Worm (Caenorhabditis elegans) whole organism, late embryonic: ENCODE results near the gene htrl-1.

ENCODE experiments used
- C38D4.7 ChIP-seq: fragments of 200-800 bp; sonication (Bioruptor generic); optimal IDR thresholded peaks from 2 replicates; lab custom pipeline; 2018; ENCODE audit warnings: mild to moderate bottlenecking, missing genetic modification characterization, moderate library complexity, missing compliant biosample characterization
- F13H6.1 ChIP-seq: sonication (generic microtip); optimal IDR thresholded peaks from 2 replicates; lab custom pipeline; 2016; ENCODE audit warnings: missing genetic modification characterization, missing compliant biosample characterization
- K02D7.2 ChIP-seq: sonication (generic microtip); optimal IDR thresholded peaks from 2 replicates; lab custom pipeline; 2017; ENCODE audit warnings: mild to moderate bottlenecking, missing genetic modification characterization, missing compliant biosample characterization
- T23F11.4 ChIP-seq: fragments of 200-800 bp; sonication (Bioruptor generic); optimal IDR thresholded peaks from 2 replicates; lab custom pipeline; 2018; ENCODE audit warnings: mild to moderate bottlenecking, missing genetic modification characterization, missing compliant biosample characterization
- ceh-14 ChIP-seq: sonication (generic microtip); optimal IDR thresholded peaks from 2 replicates; lab custom pipeline; 2016; ENCODE audit warnings: missing genotype, missing genetic modification characterization, missing compliant biosample characterization
- ceh-2 ChIP-seq: sonication (generic microtip); optimal IDR thresholded peaks from 2 replicates; lab custom pipeline; 2016; ENCODE audit warnings: missing genotype, missing genetic modification characterization, missing compliant biosample characterization
- ceh-22 ChIP-seq: sonication (generic microtip); optimal IDR thresholded peaks from 2 replicates; lab custom pipeline; 2017; ENCODE audit warnings: missing biosample characterization, missing genetic modification characterization
- ceh-24 ChIP-seq: sonication (generic microtip); optimal IDR thresholded peaks from 2 replicates; lab custom pipeline; 2016; ENCODE audit warnings: mild to moderate bottlenecking, missing genetic modification characterization, missing compliant biosample characterization
- ceh-30 ChIP-seq: fragments of 150-350 bp; optimal IDR thresholded peaks from 2 replicates; lab custom pipeline; 2014; ENCODE audit warnings: missing biosample characterization, missing genetic modification characterization
- ceh-31 ChIP-seq: sonication (generic microtip); optimal IDR thresholded peaks from 2 replicates; lab custom pipeline; 2016; ENCODE audit warnings: missing genetic modification characterization, missing compliant biosample characterization
- ceh-45 ChIP-seq: fragments of 200-800 bp; sonication (Bioruptor generic); IDR thresholded peaks from 2 replicates; pipeline ENCODE4 v1.3.6; 2022; ENCODE audit warnings: missing genetic modification reagents, missing genetic modification characterization, missing compliant biosample characterization
- dve-1 ChIP-seq: sonication (generic microtip); optimal IDR thresholded peaks from 2 replicates; lab custom pipeline; 2017; ENCODE audit warnings: antibody characterized with exemption, mild to moderate bottlenecking, missing genetic modification characterization, missing compliant biosample characterization
- elt-2 ChIP-seq: sonication (generic microtip); optimal IDR thresholded peaks from 2 replicates; lab custom pipeline; 2016; ENCODE audit warnings: missing genetic modification reagents, missing genetic modification characterization, missing compliant biosample characterization
- elt-4 ChIP-seq: sonication (generic microtip); optimal IDR thresholded peaks from 2 replicates; lab custom pipeline; 2016; ENCODE audit warnings: missing genetic modification characterization, missing compliant biosample characterization
- fkh-10 ChIP-seq: fragments of 150-350 bp; optimal IDR thresholded peaks from 2 replicates; lab custom pipeline; 2014; ENCODE audit warnings: missing biosample characterization, missing genetic modification reagents, missing genetic modification characterization
- hlh-15 ChIP-seq: sonication (generic microtip); optimal IDR thresholded peaks from 2 replicates; lab custom pipeline; 2016; ENCODE audit warnings: missing genetic modification characterization, missing compliant biosample characterization
- hlh-30 ChIP-seq: sonication (generic microtip); optimal IDR thresholded peaks from 2 replicates; lab custom pipeline; 2017; ENCODE audit warnings: antibody characterized with exemption, missing genetic modification characterization, missing compliant biosample characterization; ENCODE audit not compliant: insufficient read depth
- nhr-232 ChIP-seq: sonication (generic microtip); optimal IDR thresholded peaks from 2 replicates; lab custom pipeline; 2016; ENCODE audit warnings: missing genetic modification characterization, missing compliant biosample characterization
- odd-2 ChIP-seq: sonication (generic microtip); optimal IDR thresholded peaks from 2 replicates; lab custom pipeline; 2017; ENCODE audit warnings: antibody characterized with exemption, mild to moderate bottlenecking, missing genetic modification characterization, missing compliant biosample characterization
- pax-1 ChIP-seq: fragments of 150-350 bp; optimal IDR thresholded peaks from 2 replicates; lab custom pipeline; 2014; ENCODE audit warnings: missing biosample characterization, missing genetic modification characterization
- pha-4 ChIP-seq: fragments of 150-350 bp; optimal IDR thresholded peaks from 2 replicates; lab custom pipeline; 2018; ENCODE audit warnings: missing biosample characterization, missing genetic modification reagents, missing genetic modification characterization
- pros-1 ChIP-seq: fragments of 150-350 bp; optimal IDR thresholded peaks from 2 replicates; lab custom pipeline; 2014; ENCODE audit warnings: missing biosample characterization, missing genetic modification reagents, missing genetic modification characterization
- ref-2 ChIP-seq: sonication (generic microtip); optimal IDR thresholded peaks from 2 replicates; lab custom pipeline; 2016; ENCODE audit warnings: missing genetic modification characterization, missing compliant biosample characterization
- rnt-1 ChIP-seq: sonication (generic microtip); optimal IDR thresholded peaks from 2 replicates; lab custom pipeline; 2016; ENCODE audit warnings: missing genetic modification characterization, missing compliant biosample characterization
- sdc-2 ChIP-seq: sonication (generic microtip); optimal IDR thresholded peaks from 2 replicates; lab custom pipeline; 2016; ENCODE audit warnings: missing genotype, missing genetic modification characterization, missing compliant biosample characterization
- syd-9 ChIP-seq: sonication (generic microtip); optimal IDR thresholded peaks from 2 replicates; lab custom pipeline; 2016; ENCODE audit warnings: mild to moderate bottlenecking, missing genetic modification characterization, moderate library complexity, missing compliant biosample characterization
- tbx-2 ChIP-seq: sonication (generic microtip); optimal IDR thresholded peaks from 2 replicates; lab custom pipeline; 2016; ENCODE audit warnings: missing genetic modification characterization, missing compliant biosample characterization
- unc-3 ChIP-seq, 2 experiments: fragments of 200-800 bp in 1 of 2; sonication (Bioruptor generic) in 1 of 2; sonication (generic microtip) in 1 of 2; conservative IDR thresholded peaks in 1 of 2; optimal IDR thresholded peaks in 1 of 2; 2 replicates each; pipeline versions ENCODE4 v1.3.6 to Lab custom; 2016 to 2022; ENCODE audit warnings: missing compliant biosample characterization in 2 of 2, missing genetic modification characterization in 2 of 2, missing genetic modification reagents in 1 of 2
- unc-55 ChIP-seq: sonication (generic microtip); optimal IDR thresholded peaks from 2 replicates; lab custom pipeline; 2017; ENCODE audit warnings: missing biosample characterization, missing genetic modification reagents, missing genetic modification characterization
- zip-5 ChIP-seq: sonication (generic microtip); optimal IDR thresholded peaks from 2 replicates; lab custom pipeline; 2016; ENCODE audit warnings: missing genetic modification characterization, missing compliant biosample characterization
- ztf-16 ChIP-seq: sonication (generic microtip); optimal IDR thresholded peaks from 2 replicates; lab custom pipeline; 2017; ENCODE audit warnings: missing genetic modification characterization, missing compliant biosample characterization

Gene htrl-1

DNA sequence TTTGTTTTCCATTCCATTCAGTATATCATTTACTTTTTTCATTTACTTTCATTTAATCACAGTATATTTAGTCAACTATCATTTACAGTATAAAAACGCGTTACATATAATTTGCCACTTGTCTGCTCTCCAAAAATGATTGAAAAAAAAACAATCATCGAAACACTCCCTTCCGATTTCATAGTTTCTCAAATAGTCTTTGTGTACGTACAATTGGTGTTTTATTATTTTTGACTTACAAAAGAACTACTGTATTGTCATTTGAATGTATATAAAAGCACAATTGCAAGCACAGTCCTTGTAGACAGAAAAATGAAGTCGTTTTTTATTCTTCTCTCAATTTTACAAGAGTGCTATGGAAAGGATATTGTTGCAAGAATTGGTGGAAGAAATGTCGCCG lies 21.8 kb downstream of the htrl-1 start, which contains the start of gene nas-22:
TSS of gene nas-22 (plus strand) at position 301 of the 400 bp plus-strand sequence.
- TF ChIP-seq ceh-30 (tag; lab: Kevin White, UChicago), result no peak
- no peak for TF ChIP-seq sdc-2 (tag; lab: Kevin White, UChicago)
- TF ChIP-seq C38D4.7 (GFP tag; lab: Kevin White, UChicago), result no peak
- TF ChIP-seq elt-2 (tag; lab: Kevin White, UChicago), result no peak
- TF ChIP-seq pax-1 (tag; lab: Kevin White, UChicago), result no peak
- TF ChIP-seq unc-3 (GFP tag; conservative IDR thresholded peaks at IDR 0.05; lab: Robert Waterston, UW), result no peak
- no peak for TF ChIP-seq unc-3 (tag; optimal IDR thresholded peaks at IDR 0.05; lab: Kevin White, UChicago)
- no peak for TF ChIP-seq hlh-15 (tag; lab: Kevin White, UChicago)
- no peak for TF ChIP-seq T23F11.4 (GFP tag; lab: Kevin White, UChicago)
- TF ChIP-seq ceh-24, result no peak
- no peak for TF ChIP-seq unc-55 (GFP tag; lab: Kevin White, UChicago)
- TF ChIP-seq fkh-10 (GFP tag; lab: Kevin White, UChicago), result no peak
- no peak for TF ChIP-seq pros-1 (tag; lab: Kevin White, UChicago)
- no peak for TF ChIP-seq ceh-31 (tag; lab: Kevin White, UChicago)
- TF ChIP-seq tbx-2, result no peak
- no peak for TF ChIP-seq ztf-16 (tag; lab: Kevin White, UChicago)
- no peak for TF ChIP-seq nhr-232 (tag; lab: Kevin White, UChicago)
- TF ChIP-seq pha-4, result no peak
- TF ChIP-seq K02D7.2 (tag; lab: Kevin White, UChicago), result no peak
- TF ChIP-seq ceh-22, result no peak

DNA sequence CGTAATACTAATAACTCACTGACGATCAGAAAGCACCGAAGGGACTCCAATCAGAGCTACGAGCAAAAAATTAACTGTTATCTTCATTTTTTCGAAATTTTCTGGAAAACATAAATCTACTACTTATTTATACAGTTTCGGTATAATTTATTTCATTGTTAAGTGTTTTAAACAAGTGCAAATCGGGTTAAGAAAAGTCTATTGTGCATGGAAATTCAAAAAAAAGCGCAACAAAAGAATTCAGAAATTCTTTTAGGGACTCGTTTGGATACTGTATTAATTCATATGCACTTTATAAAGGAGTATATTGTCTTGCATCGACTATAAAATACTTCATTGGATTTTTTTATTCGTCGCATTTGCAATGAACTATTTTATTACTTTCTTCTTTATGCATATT lies 24.0 kb downstream of the htrl-1 start, which contains the start of the genes nas-20 and nas-21:
TSS of gene nas-20 (minus strand) at position 101 of the 400 bp plus-strand sequence.
TSS of gene nas-21 (plus strand) at position 356 of the 400 bp plus-strand sequence.
- TF ChIP-seq syd-9 (tag; lab: Kevin White, UChicago), result no peak
- no peak for TF ChIP-seq rnt-1

DNA sequence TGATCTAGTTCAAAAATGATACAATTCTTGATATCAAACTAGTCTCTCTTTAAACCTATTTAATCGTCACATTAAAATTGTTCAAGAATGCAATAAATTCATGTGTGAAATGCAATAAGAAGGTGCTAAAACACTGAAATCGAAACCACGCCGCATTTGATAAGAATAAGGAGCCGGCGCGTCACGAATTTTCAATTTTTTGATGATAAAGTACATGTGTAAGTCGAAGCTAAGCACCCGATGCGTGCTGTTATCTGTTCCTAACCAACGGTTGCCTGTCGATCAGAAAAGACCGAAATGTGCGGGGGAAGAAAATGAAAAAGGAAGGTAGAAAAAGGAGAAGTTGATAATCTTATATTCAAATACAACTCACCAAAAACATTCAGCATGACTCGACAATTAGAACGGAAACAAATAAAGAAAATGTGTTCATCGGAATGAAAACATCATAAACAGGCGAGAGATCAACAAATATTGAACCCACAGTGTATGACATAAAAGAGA lies 25.9 kb downstream of the htrl-1 start, which contains the start of gene aat-6:
TSS of gene aat-6 (minus strand) at position 454 of the 504 bp plus-strand sequence.
- TF ChIP-seq dve-1 (tag; lab: Kevin White, UChicago), result no peak
- TF ChIP-seq pax-1 (tag; lab: Kevin White, UChicago), result no peak
- no peak for TF ChIP-seq elt-2 (tag; lab: Kevin White, UChicago)
- TF ChIP-seq hlh-30 (tag; lab: Kevin White, UChicago), result no peak
- no peak for TF ChIP-seq ceh-31 (tag; lab: Kevin White, UChicago)

DNA sequence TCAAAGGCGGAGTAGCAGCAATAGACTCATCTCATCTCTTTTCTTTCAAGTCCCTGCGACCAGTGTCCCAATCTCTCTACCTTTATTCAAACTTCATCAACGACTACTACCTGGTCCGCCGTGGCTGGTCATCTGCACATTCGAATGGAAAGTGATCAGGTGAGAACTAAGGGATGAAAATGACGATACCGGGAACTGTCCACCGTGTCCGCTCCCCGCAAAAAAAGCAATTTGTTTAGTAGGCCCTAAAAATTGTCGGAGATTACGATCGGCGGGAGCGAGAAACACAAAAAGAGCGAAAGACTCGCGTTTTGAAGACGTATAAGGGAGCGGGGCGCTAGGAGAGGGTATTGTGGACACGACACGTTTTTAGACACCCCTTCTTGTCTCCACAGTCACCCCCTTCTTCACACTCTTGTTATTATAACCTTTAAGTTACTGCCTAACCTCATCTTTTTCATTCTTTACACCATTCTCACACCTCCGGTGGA lies 33.2 kb downstream of the htrl-1 start, which contains the start of gene zipt-16:
TSS of gene zipt-16 (plus strand) at position 51 of the 491 bp plus-strand sequence.
- TF ChIP-seq elt-4 (tag; lab: Kevin White, UChicago) (peak; percentile 2), ref-2 (tag; lab: Kevin White, UChicago) (no peak), unc-3 (GFP tag; conservative IDR thresholded peaks at IDR 0.05; lab: Robert Waterston, UW) (no peak), unc-3 (tag; optimal IDR thresholded peaks at IDR 0.05; lab: Kevin White, UChicago) (no peak), F13H6.1 (tag; lab: Kevin White, UChicago) (no peak), ceh-2 (tag; lab: Kevin White, UChicago) (no peak), ceh-14 (tag; lab: Kevin White, UChicago) (no peak)

DNA sequence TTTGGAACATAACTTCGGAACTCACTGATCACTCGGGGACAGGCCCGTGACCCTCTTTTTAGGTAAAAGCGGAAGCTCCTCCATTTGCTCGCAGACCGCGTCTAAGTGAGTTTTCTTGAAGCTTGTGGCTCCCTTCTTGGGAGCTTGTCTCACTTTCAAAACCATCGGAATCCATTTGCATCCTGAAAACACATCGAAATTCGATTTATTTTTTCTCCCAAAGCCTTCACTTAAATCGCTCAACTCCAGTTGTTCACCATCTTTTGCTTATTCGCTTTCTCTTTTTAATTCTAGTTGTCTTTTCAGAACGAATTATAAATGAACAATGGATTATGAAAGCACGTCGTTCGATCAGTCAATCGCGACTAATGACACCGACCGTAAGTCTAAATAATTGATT lies 36.9 kb downstream of the htrl-1 start, which contains the start of gene T11F9.1:
TSS of gene T11F9.1 (plus strand) at position 301 of the 400 bp plus-strand sequence.
- TF ChIP-seq odd-2 (no peak), rnt-1 (no peak), hlh-30 (tag; lab: Kevin White, UChicago) (no peak), zip-5 (no peak), ceh-45 (GFP tag; lab: Robert Waterston, UW) (no peak), pax-1 (tag; lab: Kevin White, UChicago) (no peak), elt-2 (tag; lab: Kevin White, UChicago) (no peak)
